Worm (Caenorhabditis elegans) whole organism, young adult: ENCODE data around the gene W08E12.5.

Experiments
- C06A6.2 ChIP-seq: fragments of 200-800 bp; sonication (Bioruptor generic); conservative IDR thresholded peaks from 2 replicates; pipeline ENCODE4 v1.3.6; 2022; ENCODE audit warnings: missing genetic modification characterization, missing compliant biosample characterization
- F22D6.2 ChIP-seq: sonication (generic microtip); optimal IDR thresholded peaks from 2 replicates; lab custom pipeline; 2016; ENCODE audit warnings: mild to moderate bottlenecking, missing genetic modification characterization, missing compliant biosample characterization
- F23B12.7 ChIP-seq: sonication (generic microtip); optimal IDR thresholded peaks from 2 replicates; lab custom pipeline; 2017; ENCODE audit warnings: missing genetic modification characterization, mild to moderate bottlenecking, missing compliant biosample characterization, antibody characterized with exemption, moderate library complexity; ENCODE audit not compliant: insufficient read depth
- F33H1.4 ChIP-seq: fragments of 200-800 bp; sonication (Bioruptor generic); IDR thresholded peaks from 2 replicates; pipeline ENCODE4 v1.3.6; 2022; ENCODE audit warnings: missing genetic modification reagents, missing genetic modification characterization, missing compliant biosample characterization
- F49E8.2 ChIP-seq: sonication (generic microtip); optimal IDR thresholded peaks from 3 replicates; lab custom pipeline; 2017; ENCODE audit warnings: missing genetic modification characterization, mild to moderate bottlenecking, missing compliant biosample characterization, antibody characterized with exemption, moderate library complexity; ENCODE audit not compliant: insufficient read depth
- F55B11.4 ChIP-seq: sonication (generic microtip); optimal IDR thresholded peaks from 2 replicates; lab custom pipeline; 2016; ENCODE audit warnings: missing compliant biosample characterization, missing genetic modification characterization, borderline replicate concordance; ENCODE audit not compliant: insufficient read depth
- K11D2.4 ChIP-seq: fragments of 200-800 bp; sonication (Bioruptor generic); IDR thresholded peaks from 2 replicates; pipeline ENCODE4 v1.3.6; 2022; ENCODE audit warnings: missing genetic modification reagents, missing genetic modification characterization, missing compliant biosample characterization
- Y67H2A.10 ChIP-seq: fragments of 200-800 bp; sonication (Bioruptor generic); conservative IDR thresholded peaks from 2 replicates; pipeline ENCODE4 v1.3.6; 2022; ENCODE audit warnings: missing genetic modification reagents, missing genetic modification characterization, missing compliant biosample characterization
- ZK185.1 ChIP-seq: sonication (generic microtip); optimal IDR thresholded peaks from 2 replicates; lab custom pipeline; 2016; ENCODE audit warnings: mild to moderate bottlenecking, missing genetic modification characterization, missing compliant biosample characterization; ENCODE audit not compliant: poor library complexity, severe bottlenecking
- ama-1 ChIP-seq, 3 experiments: fragments of 150-350 bp in 1 of 3; sonication (generic microtip) in 2 of 3; optimal IDR thresholded peaks; 2 replicates each; lab custom pipeline; 2014 to 2018; ENCODE audit warnings: missing biosample characterization in 2 of 3, missing genetic modification characterization in 2 of 3, missing genetic modification reagents in 2 of 3
- atf-7 ChIP-seq: sonication (generic microtip); optimal IDR thresholded peaks from 2 replicates; lab custom pipeline; 2017; ENCODE audit warnings: mild to moderate bottlenecking, missing genetic modification characterization, missing compliant biosample characterization
- bed-2 ChIP-seq: fragments of 200-800 bp; sonication (Bioruptor generic); IDR thresholded peaks from 2 replicates; pipeline ENCODE4 v1.3.6; 2022; ENCODE audit warnings: missing genetic modification reagents, missing genetic modification characterization, missing compliant biosample characterization
- ccch-3 ChIP-seq: fragments of 200-800 bp; sonication (Bioruptor generic); optimal IDR thresholded peaks from 2 replicates; lab custom pipeline; 2018; ENCODE audit warnings: mild to moderate bottlenecking, missing genetic modification characterization, missing compliant biosample characterization
- cebp-1 ChIP-seq, 2 experiments: fragments of 200-800 bp in 1 of 2; sonication (Bioruptor generic) in 1 of 2; sonication (generic microtip) in 1 of 2; IDR thresholded peaks in 1 of 2; optimal IDR thresholded peaks in 1 of 2; 2 replicates each; pipeline versions ENCODE4 v1.3.6 to Lab custom; 2017 to 2022; ENCODE audit warnings: missing compliant biosample characterization in 2 of 2, missing genetic modification characterization in 2 of 2, mild to moderate bottlenecking in 1 of 2, missing genetic modification reagents in 1 of 2, moderate library complexity in 1 of 2
- ceh-40 ChIP-seq: fragments of 200-800 bp; sonication (Bioruptor generic); IDR thresholded peaks from 2 replicates; pipeline ENCODE4 v1.3.6; 2022; ENCODE audit warnings: missing genetic modification characterization, missing compliant biosample characterization
- ceh-79 ChIP-seq: sonication (generic microtip); optimal IDR thresholded peaks from 2 replicates; lab custom pipeline; 2017; ENCODE audit warnings: mild to moderate bottlenecking, missing genetic modification characterization, missing compliant biosample characterization
- chd-7 ChIP-seq: sonication (generic microtip); optimal IDR thresholded peaks from 2 replicates; lab custom pipeline; 2016; ENCODE audit warnings: mild to moderate bottlenecking, missing genetic modification characterization, moderate library complexity, missing compliant biosample characterization
- die-1 ChIP-seq: sonication (generic microtip); optimal IDR thresholded peaks from 2 replicates; lab custom pipeline; 2016; ENCODE audit warnings: missing genotype, mild to moderate bottlenecking, missing genetic modification characterization, missing compliant biosample characterization
- dox-1 ChIP-seq: fragments of 200-800 bp; sonication (Bioruptor generic); IDR thresholded peaks from 2 replicates; pipeline ENCODE4 v1.3.6; 2022; ENCODE audit warnings: missing genetic modification reagents, missing genetic modification characterization, missing compliant biosample characterization
- egl-18 ChIP-seq: fragments of 200-800 bp; sonication (Bioruptor generic); IDR thresholded peaks from 2 replicates; pipeline ENCODE4 v1.3.6; 2022; ENCODE audit warnings: missing genetic modification reagents, missing genetic modification characterization, missing compliant biosample characterization
- egl-44 ChIP-seq: fragments of 200-800 bp; sonication (Bioruptor generic); IDR thresholded peaks from 2 replicates; pipeline ENCODE4 v1.3.6; 2022; ENCODE audit warnings: missing genetic modification reagents, missing genetic modification characterization, missing compliant biosample characterization
- ekl-4 ChIP-seq: fragments of 200-800 bp; sonication (Bioruptor generic); IDR thresholded peaks from 2 replicates; pipeline ENCODE4 v1.3.6; 2022; ENCODE audit warnings: missing genetic modification reagents, missing genetic modification characterization, missing compliant biosample characterization
- fkh-3 ChIP-seq: sonication (generic microtip); optimal IDR thresholded peaks from 2 replicates; lab custom pipeline; 2016; ENCODE audit warnings: mild to moderate bottlenecking, missing genetic modification characterization, missing compliant biosample characterization
- gei-17 ChIP-seq: fragments of 200-800 bp; sonication (Bioruptor generic); optimal IDR thresholded peaks from 2 replicates; lab custom pipeline; 2018; ENCODE audit warnings: mild to moderate bottlenecking, missing genetic modification characterization, missing compliant biosample characterization
- hlh-26 ChIP-seq: fragments of 200-800 bp; sonication (Bioruptor generic); conservative IDR thresholded peaks from 2 replicates; pipeline ENCODE4 v1.3.6; 2022; ENCODE audit warnings: missing genetic modification reagents, missing genetic modification characterization, missing compliant biosample characterization
- hmg-20 ChIP-seq: fragments of 200-800 bp; sonication (Bioruptor generic); IDR thresholded peaks from 2 replicates; pipeline ENCODE4 v1.3.6; 2022; ENCODE audit warnings: missing genetic modification reagents, missing genetic modification characterization, missing compliant biosample characterization
- hrde-1 ChIP-seq: sonication (generic microtip); optimal IDR thresholded peaks from 2 replicates; lab custom pipeline; 2016; ENCODE audit warnings: missing genetic modification characterization, mild to moderate bottlenecking, missing compliant biosample characterization, moderate library complexity, missing genotype, missing genetic modification reagents, borderline replicate concordance
- let-526 ChIP-seq: fragments of 200-800 bp; sonication (Bioruptor generic); IDR thresholded peaks from 2 replicates; pipeline ENCODE4 v1.3.6; 2022; ENCODE audit warnings: missing genetic modification reagents, missing genetic modification characterization, missing compliant biosample characterization
- lin-35 ChIP-seq, 3 experiments: fragments of 150-350 bp in 2 of 3; sonication (generic microtip) in 1 of 3; optimal IDR thresholded peaks; 2 replicates each; lab custom pipeline; 2014 to 2018; ENCODE audit warnings: missing biosample characterization in 3 of 3, missing genetic modification characterization in 3 of 3, missing genetic modification reagents in 3 of 3
- lin-40 ChIP-seq: sonication (generic microtip); optimal IDR thresholded peaks from 2 replicates; lab custom pipeline; 2016; ENCODE audit warnings: missing genetic modification characterization, mild to moderate bottlenecking, missing compliant biosample characterization, missing genotype, missing genetic modification reagents
- lin-54 ChIP-seq: fragments of 200-800 bp; sonication (Bioruptor generic); optimal IDR thresholded peaks from 2 replicates; lab custom pipeline; 2018; ENCODE audit warnings: mild to moderate bottlenecking, missing genetic modification characterization, missing compliant biosample characterization
- madf-10 ChIP-seq: sonication (generic microtip); optimal IDR thresholded peaks from 2 replicates; lab custom pipeline; 2016; ENCODE audit warnings: mild to moderate bottlenecking, missing genetic modification characterization, missing compliant biosample characterization
- madf-8 ChIP-seq: fragments of 200-800 bp; sonication (Bioruptor generic); conservative IDR thresholded peaks from 2 replicates; pipeline ENCODE4 v1.3.6; 2022; ENCODE audit warnings: missing genetic modification reagents, missing genetic modification characterization, missing compliant biosample characterization
- mes-4 ChIP-seq: sonication (generic microtip); optimal IDR thresholded peaks from 2 replicates; lab custom pipeline; 2016; ENCODE audit warnings: missing genotype, missing genetic modification characterization, missing compliant biosample characterization
- mxl-1 ChIP-seq: sonication (generic microtip); optimal IDR thresholded peaks from 2 replicates; lab custom pipeline; 2016; ENCODE audit warnings: missing genetic modification characterization, missing compliant biosample characterization
- nfya-1 ChIP-seq: sonication (generic microtip); optimal IDR thresholded peaks from 2 replicates; lab custom pipeline; 2017; ENCODE audit warnings: antibody characterized with exemption, missing compliant biosample characterization, missing genetic modification characterization, borderline replicate concordance; ENCODE audit not compliant: insufficient read depth
- nhr-179 ChIP-seq: sonication (generic microtip); optimal IDR thresholded peaks from 2 replicates; lab custom pipeline; 2016; ENCODE audit warnings: mild to moderate bottlenecking, missing genetic modification characterization, missing compliant biosample characterization
- nhr-27 ChIP-seq: fragments of 200-800 bp; sonication (Bioruptor generic); optimal IDR thresholded peaks from 2 replicates; lab custom pipeline; 2018; ENCODE audit warnings: mild to moderate bottlenecking, missing genetic modification characterization, moderate library complexity, missing compliant biosample characterization
- nhr-90 ChIP-seq: sonication (generic microtip); optimal IDR thresholded peaks from 2 replicates; lab custom pipeline; 2016; ENCODE audit warnings: missing genotype, mild to moderate bottlenecking, missing genetic modification characterization, missing compliant biosample characterization
- pha-4 ChIP-seq: fragments of 150-350 bp; sonication (generic microtip); optimal IDR thresholded peaks from 2 replicates; lab custom pipeline; 2014; ENCODE audit warnings: missing biosample characterization, missing genetic modification reagents, missing genetic modification characterization
- rcor-1 ChIP-seq: fragments of 200-800 bp; sonication (Bioruptor generic); IDR thresholded peaks from 2 replicates; pipeline ENCODE4 v1.3.6; 2022; ENCODE audit warnings: missing genetic modification reagents, missing genetic modification characterization, missing compliant biosample characterization
- repo-1 ChIP-seq: sonication (generic microtip); optimal IDR thresholded peaks from 2 replicates; lab custom pipeline; 2017; ENCODE audit warnings: mild to moderate bottlenecking, missing genetic modification characterization, missing compliant biosample characterization
- snpc-4 ChIP-seq, 5 experiments: fragments of 150-350 bp in 1 of 5; sonication (generic microtip) in 4 of 5; optimal IDR thresholded peaks; 2 replicates each; lab custom pipeline; 2014 to 2018; ENCODE audit warnings: missing genetic modification characterization in 5 of 5, missing biosample characterization in 3 of 5, antibody characterized with exemption in 2 of 5, mild to moderate bottlenecking in 2 of 5, missing compliant biosample characterization in 2 of 5, missing genotype in 2 of 5, moderate library complexity in 2 of 5, missing genetic modification reagents in 1 of 5
- unc-62 ChIP-seq: fragments of 150-350 bp; optimal IDR thresholded peaks from 2 replicates; lab custom pipeline; 2014; ENCODE audit warnings: missing biosample characterization, missing genetic modification reagents, missing genetic modification characterization
- ztf-26 ChIP-seq: sonication (generic microtip); optimal IDR thresholded peaks from 2 replicates; lab custom pipeline; 2017; ENCODE audit warnings: missing genetic modification characterization, missing compliant biosample characterization
- ztf-28 ChIP-seq: fragments of 200-800 bp; sonication (Bioruptor generic); IDR thresholded peaks from 2 replicates; pipeline ENCODE4 v1.3.6; 2022; ENCODE audit warnings: missing genetic modification reagents, missing genetic modification characterization, missing compliant biosample characterization

W08E12.5 gene

ce11 chrIV:3336585-3336984, 36.0 kb downstream of the W08E12.5 start, which contains the start of gene F42A6.6 (continued):
- TF ChIP-seq K11D2.4 (GFP tag; lab: Robert Waterston, UW) (no peak; the same call in 1 of the 2 replicates), F33H1.4 (GFP tag; lab: Robert Waterston, UW) (peak; percentile 67), mxl-1 (tag; lab: Kevin White, UChicago) (no peak), atf-7 (tag; lab: Kevin White, UChicago) (peak; percentile 78), gei-17 (GFP tag; lab: Kevin White, UChicago) (peak; percentile 45), nfya-1 (tag; lab: Kevin White, UChicago) (no peak), let-526 (peak; percentile 46; the same call in 1 of the 2 replicates), ZK185.1 (tag; lab: Kevin White, UChicago) (no peak), snpc-4 (GFP tag; optimal IDR thresholded peaks at IDR 0.05; lab: Kevin White, UChicago) (peak; percentile 29), snpc-4 (tag; optimal IDR thresholded peaks at IDR 0.05; lab: Kevin White, UChicago) (peak in 2 of 4 experiments; percentile 55 to 68), fkh-3 (peak; percentile 87), nhr-90 (tag; lab: Kevin White, UChicago) (peak; percentile 40), cebp-1 (GFP tag; IDR thresholded peaks at IDR 0.05; lab: Robert Waterston, UW) (no peak), cebp-1 (tag; optimal IDR thresholded peaks at IDR 0.05; lab: Kevin White, UChicago) (peak; percentile 72), dox-1 (no peak), ztf-26 (tag; lab: Kevin White, UChicago) (peak; percentile 25), repo-1 (tag; lab: Kevin White, UChicago) (peak; percentile 87), bed-2 (GFP tag; lab: Robert Waterston, UW) (no peak), hrde-1 (peak; percentile 92), Y67H2A.10 (GFP tag; lab: Robert Waterston, UW) (no peak), ekl-4 (peak; percentile 86), lin-40 (tag; lab: Kevin White, UChicago) (peak; percentile 4), chd-7 (tag; lab: Kevin White, UChicago) (peak; percentile 88), ceh-40 (no peak), lin-54 (GFP tag; lab: Kevin White, UChicago) (peak; percentile 67), F23B12.7 (tag; lab: Kevin White, UChicago) (peak; percentile 48), unc-62 (no peak), madf-10 (tag; lab: Kevin White, UChicago) (no peak), lin-35 (GFP tag; optimal IDR thresholded peaks at IDR 0.05; lab: Kevin White, UChicago) (peak in 2 of 3 experiments; percentile 12 to 43), nhr-27 (tag; lab: Kevin White, UChicago) (peak; percentile 78), egl-44 (GFP tag; lab: Robert Waterston, UW) (no peak), ztf-28 (0 out of 2 replicates have a peak, but pooled peaks have one; percentile 42), pha-4 (tag; lab: Kevin White, UChicago) (no peak), C06A6.2 (GFP tag; lab: Robert Waterston, UW) (0 out of 2 replicates have a peak, but pooled peaks have one; percentile 16), ccch-3 (no peak), rcor-1 (peak; percentile 75), F22D6.2 (tag; lab: Kevin White, UChicago) (no peak), hlh-26 (GFP tag; lab: Robert Waterston, UW) (no peak), ceh-79 (tag; lab: Kevin White, UChicago) (peak; percentile 92), madf-8 (GFP tag; lab: Robert Waterston, UW) (peak; percentile 41; the same call in 1 of the 2 replicates), mes-4 (peak; percentile 26), hmg-20 (0 out of 2 replicates have a peak, but pooled peaks have one; percentile 39), ama-1 (optimal IDR thresholded peaks at IDR 0.05; lab: Kevin White, UChicago) (no peak), ama-1 (GFP tag; optimal IDR thresholded peaks at IDR 0.05; lab: Kevin White, UChicago) (peak; percentile 16 to 77), egl-18 (GFP tag; lab: Robert Waterston, UW) (0 out of 2 replicates have a peak, but pooled peaks have one; percentile 5), die-1 (tag; lab: Kevin White, UChicago) (peak; percentile 77), F49E8.2 (peak; percentile 96), F55B11.4 (tag; lab: Kevin White, UChicago) (no peak), nhr-179 (tag; lab: Kevin White, UChicago) (peak; percentile 14)
